Worm (Caenorhabditis elegans): ENCODE results near the gene coh-4.

coh-4 gene

DNA sequence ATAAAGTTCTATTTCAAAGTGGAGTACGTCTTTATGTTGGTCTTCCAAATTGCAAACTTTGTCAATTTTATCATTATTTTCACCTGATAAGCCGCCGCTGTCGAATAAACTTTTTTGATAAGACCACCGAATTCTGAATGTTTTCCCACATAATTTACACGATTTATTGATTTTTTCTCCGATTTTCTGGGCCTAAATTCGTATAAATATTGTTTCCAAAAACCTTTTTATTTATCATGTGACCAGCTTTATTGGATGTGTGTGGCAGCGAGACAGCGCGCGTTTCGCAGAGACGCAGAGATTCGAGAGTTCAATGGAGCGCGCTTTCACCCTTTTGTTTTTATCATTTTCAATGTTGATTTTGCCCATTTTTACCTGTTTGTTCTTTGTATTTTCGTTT is 32.4 kb downstream of the coh-4 start (continued):
- TF ChIP-seq pha-4 (GFP tag; IDR thresholded peaks at IDR 0.05) (peak; percentile 27; the same call in 1 of the 2 replicates), pha-4 (tag; optimal IDR thresholded peaks at IDR 0.05) (peak; percentile 29), nhr-102 (tag; optimal IDR thresholded peaks at IDR 0.05) (peak; percentile 23), tra-1 (GFP tag; IDR thresholded peaks at IDR 0.05) (0 out of 2 replicates have a peak, but pooled peaks have one; percentile 44), lin-29 (GFP tag; IDR thresholded peaks at IDR 0.05) (no peak), nhr-10 (tag; optimal IDR thresholded peaks at IDR 0.05) (no peak), gei-8 (GFP tag; optimal IDR thresholded peaks at IDR 0.05) (no peak), arid-1 (GFP tag; conservative IDR thresholded peaks at IDR 0.05) (no peak), dmd-8 (GFP tag; IDR thresholded peaks at IDR 0.05) (no peak), nhr-28 (tag; optimal IDR thresholded peaks at IDR 0.05) (peak; percentile 46), snpc-4 (tag; optimal IDR thresholded peaks at IDR 0.05) (no peak), nhr-11 (tag; optimal IDR thresholded peaks at IDR 0.05) (peak; percentile 64), mep-1 (tag; optimal IDR thresholded peaks at IDR 0.05) (peak; percentile 82), madf-5 (GFP tag; IDR thresholded peaks at IDR 0.05) (no peak), T26A8.4 (GFP tag; IDR thresholded peaks at IDR 0.05) (peak; percentile 30; the same call in 1 of the 2 replicates), zag-1 (tag; optimal IDR thresholded peaks at IDR 0.05) (no peak), rbr-2 (tag; optimal IDR thresholded peaks at IDR 0.05) (peak; percentile 75), hlh-11 (tag; optimal IDR thresholded peaks at IDR 0.05) (peak; percentile 90), D1046.2 (GFP tag; IDR thresholded peaks at IDR 0.05) (no peak), spr-1 (tag; optimal IDR thresholded peaks at IDR 0.05) (no peak), unc-130 (GFP tag; optimal IDR thresholded peaks at IDR 0.05) (no peak), dpl-1 (GFP tag; optimal IDR thresholded peaks at IDR 0.05) (peak; percentile 68), nhr-48 (tag; optimal IDR thresholded peaks at IDR 0.05) (peak; percentile 36), nhr-41 (GFP tag; IDR thresholded peaks at IDR 0.05) (no peak), F44E2.7 (GFP tag; IDR thresholded peaks at IDR 0.05) (no peak), egl-43 (GFP tag; IDR thresholded peaks at IDR 0.05) (no peak), dve-1 (tag; optimal IDR thresholded peaks at IDR 0.05; ENCODE audit: insufficient read depth) (peak; percentile 90), pqm-1 (tag; optimal IDR thresholded peaks at IDR 0.05) (peak; percentile 81), hlh-30 (tag; optimal IDR thresholded peaks at IDR 0.05; ENCODE audit: insufficient read depth) (peak; percentile 99)

DNA sequence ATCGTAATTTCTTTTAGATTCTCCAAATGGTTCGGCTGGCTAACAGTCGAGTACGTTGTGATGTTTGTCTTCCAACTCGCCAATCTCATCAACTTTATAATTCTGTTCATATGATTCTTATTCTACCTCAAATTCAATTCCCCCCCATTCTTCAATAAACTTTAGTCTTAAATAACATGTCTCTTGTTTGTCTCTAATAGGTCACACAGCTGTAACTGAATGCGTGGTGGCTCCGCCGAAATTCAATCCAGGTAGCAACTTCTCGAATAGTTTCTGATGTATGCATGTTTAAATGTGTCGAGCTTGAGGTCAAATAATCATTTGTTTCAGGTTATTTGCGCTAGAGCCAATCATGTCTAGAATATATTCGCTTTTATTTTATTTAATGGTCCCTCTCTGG is 36.8 kb downstream of the coh-4 start, which contains the start of gene lgc-29:
TSS of gene lgc-29 (plus strand) at position 301 of the 400 bp plus-strand sequence.
- TF ChIP-seq nhr-11 (tag; optimal IDR thresholded peaks at IDR 0.05) = no peak
- no peak for TF ChIP-seq ztf-7 (tag; optimal IDR thresholded peaks at IDR 0.05)
- TF ChIP-seq F37D6.2 (tag; optimal IDR thresholded peaks at IDR 0.05) = no peak

DNA sequence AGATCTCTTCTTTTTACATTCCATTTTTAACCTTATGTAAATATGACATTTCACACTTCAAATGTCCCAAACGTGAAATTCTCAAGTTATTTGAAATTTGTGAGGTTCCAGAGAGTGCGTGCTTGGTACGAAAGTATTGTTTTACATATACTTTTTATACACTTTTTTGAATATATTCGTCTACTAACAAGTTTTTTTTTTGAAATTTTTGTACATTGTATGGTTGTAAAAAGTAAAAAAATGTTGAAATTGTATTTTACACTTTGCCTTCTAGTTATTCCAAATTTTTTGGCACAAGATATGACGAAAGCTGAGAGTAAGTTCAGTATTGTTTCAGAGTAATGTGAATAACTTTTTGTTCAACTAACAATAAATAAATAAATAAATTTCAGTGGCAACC is 40.7 kb downstream of the coh-4 start, which contains the start of gene lgc-1:
TSS of gene lgc-1 (plus strand) at position 301 of the 400 bp plus-strand sequence.
- TF ChIP-seq mdl-1 (tag; optimal IDR thresholded peaks at IDR 0.05) = no peak
- no peak for TF ChIP-seq egl-43 (GFP tag; IDR thresholded peaks at IDR 0.05)
- no peak for TF ChIP-seq ceh-62 (tag; optimal IDR thresholded peaks at IDR 0.05)
- no peak for TF ChIP-seq set-16 (GFP tag; IDR thresholded peaks at IDR 0.05)
- TF ChIP-seq F10B5.3 (tag; optimal IDR thresholded peaks at IDR 0.05) = no peak
- no peak for TF ChIP-seq nhr-10 (tag; optimal IDR thresholded peaks at IDR 0.05)
- no peak for TF ChIP-seq nhr-25 (tag; optimal IDR thresholded peaks at IDR 0.05; ENCODE audit: borderline replicate concordance, insufficient read depth)
- no peak for TF ChIP-seq pqm-1 (tag; optimal IDR thresholded peaks at IDR 0.05)
- no peak for TF ChIP-seq dpl-1 (GFP tag; optimal IDR thresholded peaks at IDR 0.05)
- no peak for TF ChIP-seq jun-1 (tag; optimal IDR thresholded peaks at IDR 0.05)
- TF ChIP-seq snpc-4 (tag; optimal IDR thresholded peaks at IDR 0.05) = no peak
- no peak for TF ChIP-seq hif-1 (tag; optimal IDR thresholded peaks at IDR 0.05)
- no peak for TF ChIP-seq nhr-48 (tag; optimal IDR thresholded peaks at IDR 0.05)
- no peak for TF ChIP-seq mes-2 (tag; optimal IDR thresholded peaks at IDR 0.05; ENCODE audit: poor library complexity, severe bottlenecking)
- no peak for TF ChIP-seq duxl-1 (tag; optimal IDR thresholded peaks at IDR 0.05; ENCODE audit: poor library complexity)
- TF ChIP-seq madf-9 (GFP tag; conservative IDR thresholded peaks at IDR 0.05) = no peak
- no peak for TF ChIP-seq lin-39 (tag; optimal IDR thresholded peaks at IDR 0.05)
- no peak for TF ChIP-seq fos-1 (tag; optimal IDR thresholded peaks at IDR 0.05)

All from whole organism, L4 larva.